Worm (Caenorhabditis elegans): Measurements from ENCODE around the gene dnj-23.

- no peak for TF ChIP-seq nhr-12 (tag; optimal IDR thresholded peaks at IDR 0.05)
- TF ChIP-seq lin-13 (tag; optimal IDR thresholded peaks at IDR 0.05) = no peak
- TF ChIP-seq mep-1 (tag; optimal IDR thresholded peaks at IDR 0.05) = no peak
- no peak for TF ChIP-seq lsy-2 (tag; optimal IDR thresholded peaks at IDR 0.05)
- TF ChIP-seq pha-4 (tag; optimal IDR thresholded peaks at IDR 0.05) = no peak
- no peak for TF ChIP-seq mab-5 (tag; optimal IDR thresholded peaks at IDR 0.05)
- TF ChIP-seq unc-120 (tag; optimal IDR thresholded peaks at IDR 0.05; ENCODE audit: poor library complexity, severe bottlenecking) = no peak
Observed at ce11 chrII:9092910-9093309, 15.5 kb downstream of the dnj-23 start.

Measured in whole organism, mixed stage, embryonic.